Worm (Caenorhabditis elegans) whole organism, young adult: Measurements from ENCODE around the gene F55F10.1.

ENCODE experiments used
- B0261.1 ChIP-seq: sonication (generic microtip); optimal IDR thresholded peaks from 2 replicates; lab custom pipeline; 2016; ENCODE audit warnings: mild to moderate bottlenecking, missing genetic modification characterization, moderate library complexity, missing compliant biosample characterization
- B0336.3 ChIP-seq: fragments of 200-800 bp; sonication (Bioruptor generic); IDR thresholded peaks from 2 replicates; pipeline ENCODE4 v1.3.6; 2022; ENCODE audit warnings: missing genetic modification characterization, missing compliant biosample characterization
- C06A6.2 ChIP-seq: fragments of 200-800 bp; sonication (Bioruptor generic); conservative IDR thresholded peaks from 2 replicates; pipeline ENCODE4 v1.3.6; 2022; ENCODE audit warnings: missing genetic modification characterization, missing compliant biosample characterization
- C17E4.6 ChIP-seq: fragments of 200-800 bp; sonication (Bioruptor generic); IDR thresholded peaks from 2 replicates; pipeline ENCODE4 v1.3.6; 2022; ENCODE audit warnings: missing genetic modification reagents, missing genetic modification characterization, missing compliant biosample characterization
- F23B12.7 ChIP-seq: sonication (generic microtip); optimal IDR thresholded peaks from 2 replicates; lab custom pipeline; 2017; ENCODE audit warnings: missing genetic modification characterization, mild to moderate bottlenecking, missing compliant biosample characterization, antibody characterized with exemption, moderate library complexity; ENCODE audit not compliant: insufficient read depth
- F33H1.4 ChIP-seq: fragments of 200-800 bp; sonication (Bioruptor generic); IDR thresholded peaks from 2 replicates; pipeline ENCODE4 v1.3.6; 2022; ENCODE audit warnings: missing genetic modification reagents, missing genetic modification characterization, missing compliant biosample characterization
- F52B5.7 ChIP-seq: sonication (generic microtip); optimal IDR thresholded peaks from 2 replicates; lab custom pipeline; 2016; ENCODE audit warnings: mild to moderate bottlenecking, missing genetic modification characterization, missing compliant biosample characterization
- F55B11.4 ChIP-seq: sonication (generic microtip); optimal IDR thresholded peaks from 2 replicates; lab custom pipeline; 2016; ENCODE audit warnings: missing compliant biosample characterization, missing genetic modification characterization, borderline replicate concordance; ENCODE audit not compliant: insufficient read depth
- T07F8.4 ChIP-seq: sonication (generic microtip); optimal IDR thresholded peaks from 2 replicates; lab custom pipeline; 2016; ENCODE audit warnings: mild to moderate bottlenecking, missing genetic modification characterization, moderate library complexity, missing compliant biosample characterization
- Y53F4B.3 ChIP-seq: fragments of 200-800 bp; sonication (Bioruptor generic); IDR thresholded peaks from 2 replicates; pipeline ENCODE4 v1.3.6; 2022; ENCODE audit warnings: missing genetic modification reagents, missing genetic modification characterization, missing compliant biosample characterization
- Y67H2A.10 ChIP-seq: fragments of 200-800 bp; sonication (Bioruptor generic); conservative IDR thresholded peaks from 2 replicates; pipeline ENCODE4 v1.3.6; 2022; ENCODE audit warnings: missing genetic modification reagents, missing genetic modification characterization, missing compliant biosample characterization
- Y79H2A.3 ChIP-seq: fragments of 200-800 bp; sonication (Bioruptor generic); conservative IDR thresholded peaks from 2 replicates; pipeline ENCODE4 v1.3.6; 2022; ENCODE audit warnings: missing genetic modification reagents, missing genetic modification characterization, missing compliant biosample characterization
- Y95B8A.8 ChIP-seq: fragments of 200-800 bp; sonication (Bioruptor generic); IDR thresholded peaks from 2 replicates; pipeline ENCODE4 v1.3.6; 2022; ENCODE audit warnings: missing genetic modification reagents, missing genetic modification characterization, missing compliant biosample characterization
- aptf-2 ChIP-seq: fragments of 200-800 bp; sonication (Bioruptor generic); conservative IDR thresholded peaks from 2 replicates; pipeline ENCODE4 v1.3.6; 2022; ENCODE audit warnings: missing genetic modification reagents, missing genetic modification characterization, missing compliant biosample characterization
- attf-5 ChIP-seq: fragments of 200-800 bp; sonication (Bioruptor generic); optimal IDR thresholded peaks from 2 replicates; lab custom pipeline; 2018; ENCODE audit warnings: mild to moderate bottlenecking, missing genetic modification characterization, missing compliant biosample characterization
- attf-6 ChIP-seq: fragments of 200-800 bp; sonication (Bioruptor generic); IDR thresholded peaks from 2 replicates; pipeline ENCODE4 v1.3.6; 2022; ENCODE audit warnings: missing genetic modification reagents, missing genetic modification characterization, missing compliant biosample characterization
- ccch-3 ChIP-seq: fragments of 200-800 bp; sonication (Bioruptor generic); optimal IDR thresholded peaks from 2 replicates; lab custom pipeline; 2018; ENCODE audit warnings: mild to moderate bottlenecking, missing genetic modification characterization, missing compliant biosample characterization
- cebp-1 ChIP-seq, 2 experiments: fragments of 200-800 bp in 1 of 2; sonication (Bioruptor generic) in 1 of 2; sonication (generic microtip) in 1 of 2; IDR thresholded peaks in 1 of 2; optimal IDR thresholded peaks in 1 of 2; 2 replicates each; pipeline versions ENCODE4 v1.3.6 to Lab custom; 2017 to 2022; ENCODE audit warnings: missing compliant biosample characterization in 2 of 2, missing genetic modification characterization in 2 of 2, mild to moderate bottlenecking in 1 of 2, missing genetic modification reagents in 1 of 2, moderate library complexity in 1 of 2
- chd-7 ChIP-seq: sonication (generic microtip); optimal IDR thresholded peaks from 2 replicates; lab custom pipeline; 2016; ENCODE audit warnings: mild to moderate bottlenecking, missing genetic modification characterization, moderate library complexity, missing compliant biosample characterization
- dox-1 ChIP-seq: fragments of 200-800 bp; sonication (Bioruptor generic); IDR thresholded peaks from 2 replicates; pipeline ENCODE4 v1.3.6; 2022; ENCODE audit warnings: missing genetic modification reagents, missing genetic modification characterization, missing compliant biosample characterization
- dpff-1 ChIP-seq: sonication (generic microtip); optimal IDR thresholded peaks from 2 replicates; lab custom pipeline; 2017; ENCODE audit warnings: mild to moderate bottlenecking, missing genetic modification characterization, missing compliant biosample characterization
- dpl-1 ChIP-seq: fragments of 150-350 bp; optimal IDR thresholded peaks from 2 replicates; lab custom pipeline; 2014; ENCODE audit warnings: missing biosample characterization, missing genetic modification reagents, missing genetic modification characterization
- egl-44 ChIP-seq: fragments of 200-800 bp; sonication (Bioruptor generic); IDR thresholded peaks from 2 replicates; pipeline ENCODE4 v1.3.6; 2022; ENCODE audit warnings: missing genetic modification reagents, missing genetic modification characterization, missing compliant biosample characterization
- fkh-3 ChIP-seq: sonication (generic microtip); optimal IDR thresholded peaks from 2 replicates; lab custom pipeline; 2016; ENCODE audit warnings: mild to moderate bottlenecking, missing genetic modification characterization, missing compliant biosample characterization
- hmg-20 ChIP-seq: fragments of 200-800 bp; sonication (Bioruptor generic); IDR thresholded peaks from 2 replicates; pipeline ENCODE4 v1.3.6; 2022; ENCODE audit warnings: missing genetic modification reagents, missing genetic modification characterization, missing compliant biosample characterization
- lag-1 ChIP-seq: fragments of 200-800 bp; sonication (Bioruptor generic); IDR thresholded peaks from 2 replicates; pipeline ENCODE4 v1.3.6; 2022; ENCODE audit warnings: missing genetic modification reagents, missing genetic modification characterization, missing compliant biosample characterization
- let-526 ChIP-seq: fragments of 200-800 bp; sonication (Bioruptor generic); IDR thresholded peaks from 2 replicates; pipeline ENCODE4 v1.3.6; 2022; ENCODE audit warnings: missing genetic modification reagents, missing genetic modification characterization, missing compliant biosample characterization
- lin-26 ChIP-seq: fragments of 200-800 bp; sonication (Bioruptor generic); IDR thresholded peaks from 2 replicates; pipeline ENCODE4 v1.3.6; 2022; ENCODE audit warnings: missing genetic modification reagents, missing genetic modification characterization, missing compliant biosample characterization
- lin-35 ChIP-seq, 3 experiments: fragments of 150-350 bp in 2 of 3; sonication (generic microtip) in 1 of 3; optimal IDR thresholded peaks; 2 replicates each; lab custom pipeline; 2014 to 2018; ENCODE audit warnings: missing biosample characterization in 3 of 3, missing genetic modification characterization in 3 of 3, missing genetic modification reagents in 3 of 3
- lsy-27 ChIP-seq: sonication (generic microtip); optimal IDR thresholded peaks from 2 replicates; lab custom pipeline; 2017; ENCODE audit warnings: missing genetic modification characterization, mild to moderate bottlenecking, missing compliant biosample characterization, antibody characterized with exemption, missing genotype, borderline replicate concordance; ENCODE audit not compliant: insufficient read depth
- madf-3 ChIP-seq: fragments of 200-800 bp; sonication (Bioruptor generic); IDR thresholded peaks from 2 replicates; pipeline ENCODE4 v1.3.6; 2022; ENCODE audit warnings: missing genetic modification reagents, missing genetic modification characterization, missing compliant biosample characterization
- nfya-2 ChIP-seq: fragments of 200-800 bp; sonication (Bioruptor generic); IDR thresholded peaks from 2 replicates; pipeline ENCODE4 v1.3.6; 2022; ENCODE audit warnings: missing genetic modification reagents, missing genetic modification characterization, missing compliant biosample characterization
- nhr-80 ChIP-seq: sonication (generic microtip); optimal IDR thresholded peaks from 2 replicates; lab custom pipeline; 2016; ENCODE audit warnings: missing genetic modification characterization, missing compliant biosample characterization
- rec-8 ChIP-seq, 2 experiments: sonication (generic microtip); optimal IDR thresholded peaks; 2 replicates each; lab custom pipeline; 2016; ENCODE audit warnings: mild to moderate bottlenecking in 2 of 2, missing genetic modification characterization in 2 of 2, missing genetic modification reagents in 2 of 2, missing genotype in 2 of 2, missing biosample characterization in 1 of 2, missing compliant biosample characterization in 1 of 2, moderate library complexity in 1 of 2
- repo-1 ChIP-seq: sonication (generic microtip); optimal IDR thresholded peaks from 2 replicates; lab custom pipeline; 2017; ENCODE audit warnings: mild to moderate bottlenecking, missing genetic modification characterization, missing compliant biosample characterization
- sea-2 ChIP-seq: fragments of 200-800 bp; sonication (Bioruptor generic); IDR thresholded peaks from 2 replicates; pipeline ENCODE4 v1.3.6; 2022; ENCODE audit warnings: missing genetic modification characterization, missing compliant biosample characterization
- snpc-1.3 ChIP-seq: sonication (generic microtip); optimal IDR thresholded peaks from 2 replicates; lab custom pipeline; 2017; ENCODE audit warnings: missing genetic modification characterization, mild to moderate bottlenecking, missing compliant biosample characterization, antibody characterized with exemption, moderate library complexity, missing genotype, missing genetic modification reagents; ENCODE audit not compliant: insufficient read depth
- tbp1 ChIP-seq: fragments of 200-800 bp; sonication (Bioruptor generic); optimal IDR thresholded peaks from 2 replicates; lab custom pipeline; 2018; ENCODE audit warnings: mild to moderate bottlenecking, missing genetic modification characterization, missing compliant biosample characterization
- tbx-9 ChIP-seq: sonication (generic microtip); optimal IDR thresholded peaks from 2 replicates; lab custom pipeline; 2016; ENCODE audit warnings: borderline replicate concordance, missing genetic modification characterization, inconsistent platforms, missing compliant biosample characterization
- unc-62 ChIP-seq: fragments of 150-350 bp; optimal IDR thresholded peaks from 2 replicates; lab custom pipeline; 2014; ENCODE audit warnings: missing biosample characterization, missing genetic modification reagents, missing genetic modification characterization
- zfh-2 ChIP-seq: fragments of 200-800 bp; sonication (Bioruptor generic); conservative IDR thresholded peaks from 2 replicates; pipeline ENCODE4 v1.3.6; 2022; ENCODE audit warnings: missing genetic modification reagents, missing genetic modification characterization, missing compliant biosample characterization
- zim-3 ChIP-seq: sonication (generic microtip); optimal IDR thresholded peaks from 2 replicates; lab custom pipeline; 2017; ENCODE audit warnings: mild to moderate bottlenecking, missing genetic modification characterization, moderate library complexity, missing compliant biosample characterization
- ztf-22 ChIP-seq: fragments of 200-800 bp; sonication (Bioruptor generic); optimal IDR thresholded peaks from 2 replicates; lab custom pipeline; 2018; ENCODE audit warnings: mild to moderate bottlenecking, missing genetic modification characterization, moderate library complexity, missing compliant biosample characterization
- ztf-25 ChIP-seq: fragments of 200-800 bp; sonication (Bioruptor generic); IDR thresholded peaks from 2 replicates; pipeline ENCODE4 v1.3.6; 2022; ENCODE audit warnings: missing genetic modification reagents, missing genetic modification characterization, missing compliant biosample characterization
- ztf-26 ChIP-seq: sonication (generic microtip); optimal IDR thresholded peaks from 2 replicates; lab custom pipeline; 2017; ENCODE audit warnings: missing genetic modification characterization, missing compliant biosample characterization
- ztf-28 ChIP-seq: fragments of 200-800 bp; sonication (Bioruptor generic); IDR thresholded peaks from 2 replicates; pipeline ENCODE4 v1.3.6; 2022; ENCODE audit warnings: missing genetic modification reagents, missing genetic modification characterization, missing compliant biosample characterization
- ztf-3 ChIP-seq: fragments of 200-800 bp; sonication (Bioruptor generic); optimal IDR thresholded peaks from 2 replicates; lab custom pipeline; 2018; ENCODE audit warnings: mild to moderate bottlenecking, missing genetic modification characterization, missing compliant biosample characterization

F55F10.1 gene

DNA sequence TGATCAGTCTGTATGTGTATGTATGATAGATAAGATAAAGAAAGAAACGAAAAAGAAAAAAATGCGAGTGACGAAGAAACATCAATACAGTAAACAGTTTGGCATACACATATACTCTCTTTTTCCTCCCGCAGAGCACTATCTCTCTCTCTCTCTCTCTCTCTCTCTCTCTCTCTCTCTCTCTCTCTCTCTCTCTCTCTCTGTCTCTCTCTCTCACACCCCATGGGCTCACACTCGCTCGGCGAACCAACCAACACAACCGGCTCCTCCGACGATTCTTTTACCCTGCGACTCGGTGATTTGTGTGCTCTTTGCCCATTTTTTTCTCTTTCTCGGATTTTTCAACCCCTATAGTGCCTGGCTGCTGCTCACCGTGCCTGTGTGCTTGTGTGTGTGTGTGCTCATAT is 46.4 kb downstream of the F55F10.1 start (continued):
- TF ChIP-seq dpl-1 (GFP tag; lab: Kevin White, UChicago) (no peak), ztf-28 (GFP tag; lab: Robert Waterston, UW) (no peak), Y79H2A.3 (no peak), C06A6.2 (GFP tag; lab: Robert Waterston, UW) (no peak), snpc-1.3 (tag; lab: Kevin White, UChicago) (no peak), lin-35 (GFP tag; optimal IDR thresholded peaks at IDR 0.05; lab: Kevin White, UChicago) (no peak), ccch-3 (GFP tag; lab: Kevin White, UChicago) (no peak), F52B5.7 (tag; lab: Kevin White, UChicago) (no peak), F23B12.7 (tag; lab: Kevin White, UChicago) (no peak), lsy-27 (tag; lab: Kevin White, UChicago) (no peak), C17E4.6 (GFP tag; lab: Robert Waterston, UW) (no peak), hmg-20 (GFP tag; lab: Robert Waterston, UW) (no peak), zim-3 (tag; lab: Kevin White, UChicago) (no peak), nfya-2 (GFP tag; lab: Robert Waterston, UW) (no peak), let-526 (GFP tag; lab: Robert Waterston, UW) (no peak), lin-26 (0 out of 2 replicates have a peak, but pooled peaks have one; percentile 17), rec-8 (tag; optimal IDR thresholded peaks at IDR 0.05; lab: Kevin White, UChicago) (no peak), T07F8.4 (tag; lab: Kevin White, UChicago) (no peak), lag-1 (GFP tag; lab: Robert Waterston, UW) (no peak), attf-6 (GFP tag; lab: Robert Waterston, UW) (no peak), tbx-9 (no peak), F33H1.4 (GFP tag; lab: Robert Waterston, UW) (no peak), F55B11.4 (no peak), fkh-3 (no peak), dox-1 (GFP tag; lab: Robert Waterston, UW) (peak; percentile 76), B0261.1 (tag; lab: Kevin White, UChicago) (no peak), dpff-1 (no peak), ztf-3 (GFP tag; lab: Kevin White, UChicago) (no peak), sea-2 (GFP tag; lab: Robert Waterston, UW) (no peak)

ce11 chrIV:4408714-4409113 is 48.1 kb downstream of the F55F10.1 start:
- TF ChIP-seq Y79H2A.3: no peak
- TF ChIP-seq cebp-1 (GFP tag; IDR thresholded peaks at IDR 0.05; lab: Robert Waterston, UW): no peak
- TF ChIP-seq cebp-1 (tag; optimal IDR thresholded peaks at IDR 0.05; lab: Kevin White, UChicago): peak; percentile 28
- TF ChIP-seq ztf-22: peak; percentile 5
- TF ChIP-seq Y67H2A.10 (GFP tag; lab: Robert Waterston, UW): no peak
- TF ChIP-seq egl-44 (GFP tag; lab: Robert Waterston, UW): 0 out of 2 replicates have a peak, but pooled peaks have one; percentile 51
- TF ChIP-seq unc-62: no peak
- peak; percentile 20 for TF ChIP-seq ztf-26
- TF ChIP-seq madf-3 (GFP tag; lab: Robert Waterston, UW): 0 out of 2 replicates have a peak, but pooled peaks have one; percentile 12
- TF ChIP-seq Y95B8A.8 (GFP tag; lab: Robert Waterston, UW): 0 out of 2 replicates have a peak, but pooled peaks have one; percentile 20
- TF ChIP-seq chd-7 (tag; lab: Kevin White, UChicago): peak; percentile 17
- TF ChIP-seq F55B11.4: no peak
- TF ChIP-seq Y53F4B.3 (GFP tag; lab: Robert Waterston, UW): no peak
- TF ChIP-seq zfh-2 (GFP tag; lab: Robert Waterston, UW): peak; percentile 58; the same call in 1 of the 2 replicates
- no peak for TF ChIP-seq hmg-20 (GFP tag; lab: Robert Waterston, UW)
- no peak for TF ChIP-seq lag-1 (GFP tag; lab: Robert Waterston, UW)
- peak; percentile 7 for TF ChIP-seq repo-1 (tag; lab: Kevin White, UChicago)
- TF ChIP-seq tbp1 (GFP tag; lab: Kevin White, UChicago): peak; percentile 6
- TF ChIP-seq nhr-80 (tag; lab: Kevin White, UChicago): no peak
- no peak for TF ChIP-seq aptf-2 (GFP tag; lab: Robert Waterston, UW)
- TF ChIP-seq ztf-25 (GFP tag; lab: Robert Waterston, UW): no peak
- TF ChIP-seq dox-1 (GFP tag; lab: Robert Waterston, UW): 0 out of 2 replicates have a peak, but pooled peaks have one; percentile 36
- TF ChIP-seq B0336.3 (GFP tag; lab: Robert Waterston, UW): no peak
- peak; percentile 10 for TF ChIP-seq attf-5
